Fruit fly (Drosophila melanogaster) whole organism, prepupa: ENCODE data around the gene PAN3.
A peak's percentile ranks its signal among the peaks of the same experiment; 100 is the strongest.

Experiments
- Blimp-1 ChIP-seq: fragments of 200-800 bp; sonication (Bioruptor generic); optimal IDR thresholded peaks from 3 replicates; lab custom pipeline; 2017; ENCODE audit warnings: missing biosample characterization, missing genetic modification characterization, mild to moderate bottlenecking, moderate library complexity, missing genetic modification reagents
- CG10631 ChIP-seq: fragments of 200-800 bp; sonication (Bioruptor generic); optimal IDR thresholded peaks from 2 replicates; lab custom pipeline; 2016; ENCODE audit warnings: missing biosample characterization, missing genetic modification characterization
- CG11294 ChIP-seq: fragments of 200-800 bp; sonication (Bioruptor generic); IDR thresholded peaks from 2 replicates; pipeline ENCODE4 v1.3.6; 2022; ENCODE audit warnings: missing biosample characterization, missing genetic modification characterization
- CG11762 ChIP-seq: fragments of 200-800 bp; sonication (Bioruptor generic); optimal IDR thresholded peaks from 3 replicates; lab custom pipeline; 2016; ENCODE audit warnings: missing biosample characterization, missing genetic modification characterization; ENCODE audit not compliant: insufficient read depth
- CG1621 ChIP-seq: fragments of 200-800 bp; sonication (Bioruptor generic); optimal IDR thresholded peaks from 3 replicates; lab custom pipeline; 2018; ENCODE audit warnings: missing biosample characterization, mild to moderate bottlenecking, missing genetic modification characterization
- CG16779 ChIP-seq: fragments of 200-800 bp; sonication (Bioruptor generic); optimal IDR thresholded peaks from 3 replicates; lab custom pipeline; 2017; ENCODE audit warnings: missing biosample characterization, mild to moderate bottlenecking, missing genetic modification characterization
- CG3032 ChIP-seq: fragments of 200-800 bp; optimal IDR thresholded peaks from 2 replicates; lab custom pipeline; 2019; ENCODE audit warnings: missing biosample characterization, mild to moderate bottlenecking, missing genetic modification characterization, moderate library complexity
- CG31627 ChIP-seq: fragments of 200-800 bp; sonication (Bioruptor generic); optimal IDR thresholded peaks from 3 replicates; lab custom pipeline; 2016; ENCODE audit warnings: missing biosample characterization, missing genetic modification characterization
- CG32006 ChIP-seq: fragments of 200-800 bp; sonication (Bioruptor generic); optimal IDR thresholded peaks from 3 replicates; lab custom pipeline; 2017; ENCODE audit warnings: missing biosample characterization, mild to moderate bottlenecking, missing genetic modification characterization
- CG34406 ChIP-seq: fragments of 200-800 bp; sonication (Bioruptor generic); optimal IDR thresholded peaks from 3 replicates; lab custom pipeline; 2016; ENCODE audit warnings: missing biosample characterization, missing genetic modification characterization
- CG3919 ChIP-seq: fragments of 200-800 bp; sonication (Bioruptor generic); optimal IDR thresholded peaks from 3 replicates; lab custom pipeline; 2016; ENCODE audit warnings: missing biosample characterization, missing genetic modification characterization
- CG4318 ChIP-seq: fragments of 200-800 bp; sonication (Bioruptor generic); optimal IDR thresholded peaks from 3 replicates; lab custom pipeline; 2017; ENCODE audit warnings: missing biosample characterization, mild to moderate bottlenecking, missing genetic modification characterization
- CG6163 ChIP-seq: fragments of 200-800 bp; sonication (Bioruptor generic); IDR thresholded peaks from 3 replicates; pipeline ENCODE4 v1.3.6; 2022; ENCODE audit warnings: missing biosample characterization, missing genetic modification characterization
- CG6792 ChIP-seq: fragments of 200-800 bp; sonication (Bioruptor generic); optimal IDR thresholded peaks from 3 replicates; lab custom pipeline; 2016; ENCODE audit warnings: missing biosample characterization, missing genetic modification characterization
- CG6808 ChIP-seq: fragments of 200-800 bp; sonication (Bioruptor generic); optimal IDR thresholded peaks from 3 replicates; lab custom pipeline; 2017; ENCODE audit warnings: missing biosample characterization, missing genetic modification characterization, mild to moderate bottlenecking, moderate library complexity, missing genetic modification reagents
- CG6854 ChIP-seq: fragments of 200-800 bp; sonication (Bioruptor generic); optimal IDR thresholded peaks from 2 replicates; lab custom pipeline; 2017; ENCODE audit warnings: missing biosample characterization, mild to moderate bottlenecking, missing genetic modification characterization
- CG7368 ChIP-seq: fragments of 200-800 bp; sonication (Bioruptor generic); optimal IDR thresholded peaks from 3 replicates; lab custom pipeline; 2016; ENCODE audit warnings: missing biosample characterization, missing genetic modification characterization
- CG8119 ChIP-seq: fragments of 200-800 bp; sonication (Bioruptor generic); IDR thresholded peaks from 3 replicates; pipeline ENCODE4 v1.3.6; 2022; ENCODE audit warnings: missing biosample characterization, missing genetic modification characterization
- CG8319 ChIP-seq: fragments of 200-800 bp; sonication (Bioruptor generic); optimal IDR thresholded peaks from 3 replicates; lab custom pipeline; 2016; ENCODE audit warnings: missing biosample characterization, missing genetic modification characterization
- CG8632 ChIP-seq: fragments of 200-800 bp; sonication (Bioruptor generic); optimal IDR thresholded peaks from 3 replicates; lab custom pipeline; 2016; ENCODE audit warnings: missing biosample characterization, missing genetic modification characterization
- CG9139 ChIP-seq: fragments of 200-800 bp; sonication (Bioruptor generic); optimal IDR thresholded peaks from 3 replicates; lab custom pipeline; 2017; ENCODE audit warnings: missing biosample characterization, mild to moderate bottlenecking, missing genetic modification characterization
- Eip75B ChIP-seq: fragments of 200-800 bp; sonication (Bioruptor generic); optimal IDR thresholded peaks from 3 replicates; lab custom pipeline; 2016; ENCODE audit warnings: missing biosample characterization, missing genetic modification characterization
- Eip78C ChIP-seq: fragments of 200-800 bp; sonication (Bioruptor generic); peaks from one replicate; lab custom pipeline; 2016; ENCODE audit warnings: missing biosample characterization, missing genetic modification characterization
- Eip93F ChIP-seq: fragments of 200-800 bp; sonication (Bioruptor generic); optimal IDR thresholded peaks from 2 replicates; lab custom pipeline; 2016; ENCODE audit warnings: missing biosample characterization, mild to moderate bottlenecking, missing genetic modification characterization
- Ets21C ChIP-seq: fragments of 200-800 bp; sonication (Bioruptor generic); optimal IDR thresholded peaks from 3 replicates; lab custom pipeline; 2016; ENCODE audit warnings: missing biosample characterization, missing genetic modification characterization
- Ets96B ChIP-seq: fragments of 200-800 bp; optimal IDR thresholded peaks from 2 replicates; lab custom pipeline; 2019; ENCODE audit warnings: missing biosample characterization, mild to moderate bottlenecking, missing genetic modification characterization, moderate library complexity
- Hr38 ChIP-seq: sonication (Bioruptor generic); optimal IDR thresholded peaks from 2 replicates; lab custom pipeline; 2016; ENCODE audit warnings: missing biosample characterization, missing genetic modification characterization
- Hr39 ChIP-seq: fragments of 200-800 bp; sonication (Bioruptor generic); optimal IDR thresholded peaks from 2 replicates; lab custom pipeline; 2016; ENCODE audit warnings: missing biosample characterization, missing genetic modification characterization
- Hr4 ChIP-seq: fragments of 200-800 bp; sonication (Bioruptor generic); optimal IDR thresholded peaks from 3 replicates; lab custom pipeline; 2016; ENCODE audit warnings: missing biosample characterization, missing genetic modification characterization
- Lpt ChIP-seq: fragments of 200-800 bp; sonication (Bioruptor generic); optimal IDR thresholded peaks from 3 replicates; lab custom pipeline; 2016; ENCODE audit warnings: missing biosample characterization, missing genetic modification characterization
- Met ChIP-seq: fragments of 200-800 bp; sonication (Bioruptor generic); optimal IDR thresholded peaks from 3 replicates; lab custom pipeline; 2016; ENCODE audit warnings: missing biosample characterization, missing genetic modification characterization
- OdsH ChIP-seq: fragments of 200-800 bp; sonication (Bioruptor generic); optimal IDR thresholded peaks from 3 replicates; lab custom pipeline; 2016; ENCODE audit warnings: missing biosample characterization, missing genetic modification characterization
- Smox ChIP-seq: fragments of 200-800 bp; sonication (Bioruptor generic); optimal IDR thresholded peaks from 3 replicates; lab custom pipeline; 2016; ENCODE audit warnings: missing biosample characterization, missing genetic modification characterization
- Sox102F ChIP-seq: fragments of 200-800 bp; sonication (Bioruptor generic); optimal IDR thresholded peaks from 2 replicates; lab custom pipeline; 2016; ENCODE audit warnings: missing biosample characterization, mild to moderate bottlenecking, missing genetic modification characterization
- Sox14 ChIP-seq: fragments of 200-800 bp; sonication (Bioruptor generic); optimal IDR thresholded peaks from 3 replicates; lab custom pipeline; 2016; ENCODE audit warnings: missing biosample characterization, missing genetic modification characterization
- Sox15 ChIP-seq: fragments of 200-800 bp; sonication (Bioruptor generic); optimal IDR thresholded peaks from 3 replicates; lab custom pipeline; 2016; ENCODE audit warnings: missing biosample characterization, missing genetic modification characterization
- cyc ChIP-seq: fragments of 200-800 bp; sonication (Bioruptor generic); optimal IDR thresholded peaks from 3 replicates; lab custom pipeline; 2016; ENCODE audit warnings: missing biosample characterization, missing genetic modification characterization
- dsx ChIP-seq: fragments of 200-800 bp; optimal IDR thresholded peaks from 3 replicates; lab custom pipeline; 2019; ENCODE audit warnings: missing biosample characterization, mild to moderate bottlenecking, missing genetic modification characterization, moderate library complexity; ENCODE audit not compliant: poor library complexity, severe bottlenecking
- eg ChIP-seq: fragments of 200-800 bp; sonication (Bioruptor generic); IDR thresholded peaks from 3 replicates; pipeline ENCODE4 v1.3.6; 2022; ENCODE audit warnings: missing biosample characterization, missing genetic modification characterization
- esn ChIP-seq: fragments of 200-800 bp; sonication (Bioruptor generic); optimal IDR thresholded peaks from 2 replicates; lab custom pipeline; 2016; ENCODE audit warnings: missing biosample characterization, mild to moderate bottlenecking, missing genetic modification characterization, moderate library complexity
- fd59A ChIP-seq: fragments of 200-800 bp; sonication (Bioruptor generic); optimal IDR thresholded peaks from 2 replicates; lab custom pipeline; 2017; ENCODE audit warnings: missing biosample characterization, mild to moderate bottlenecking, missing genetic modification characterization, missing genetic modification reagents
- fd85E ChIP-seq: fragments of 200-800 bp; sonication (Bioruptor generic); optimal IDR thresholded peaks from 3 replicates; lab custom pipeline; 2016; ENCODE audit warnings: missing biosample characterization, missing genetic modification characterization
- lz ChIP-seq: fragments of 200-800 bp; sonication (Bioruptor generic); optimal IDR thresholded peaks from 3 replicates; lab custom pipeline; 2016; ENCODE audit warnings: missing biosample characterization, missing genetic modification characterization
- net ChIP-seq: fragments of 200-800 bp; sonication (Bioruptor generic); optimal IDR thresholded peaks from 3 replicates; lab custom pipeline; 2016; ENCODE audit warnings: missing biosample characterization, missing genetic modification characterization
- pdm3 ChIP-seq: fragments of 200-800 bp; sonication (Bioruptor generic); optimal IDR thresholded peaks from 3 replicates; lab custom pipeline; 2016; ENCODE audit warnings: missing biosample characterization, missing genetic modification characterization
- salr ChIP-seq, 2 experiments: fragments of 200-800 bp; sonication (Bioruptor generic); optimal IDR thresholded peaks; 3 replicates each; lab custom pipeline; 2016 to 2018; ENCODE audit warnings: missing biosample characterization in 2 of 2, missing genetic modification characterization in 2 of 2, mild to moderate bottlenecking in 1 of 2
- spab ChIP-seq: fragments of 200-800 bp; sonication (Bioruptor generic); optimal IDR thresholded peaks from 2 replicates; lab custom pipeline; 2017; ENCODE audit warnings: missing biosample characterization, mild to moderate bottlenecking, missing genetic modification characterization, missing genetic modification reagents
- ss ChIP-seq, 2 experiments: fragments of 200-800 bp; sonication (Bioruptor generic); optimal IDR thresholded peaks; 2 replicates in 1 of 2; 3 replicates in 1 of 2; lab custom pipeline; 2017 to 2018; ENCODE audit warnings: mild to moderate bottlenecking in 2 of 2, missing biosample characterization in 2 of 2, missing genetic modification characterization in 2 of 2, moderate library complexity in 1 of 2
- svp ChIP-seq: fragments of 200-800 bp; sonication (Bioruptor generic); peaks from one replicate; lab custom pipeline; 2016; ENCODE audit warnings: missing biosample characterization, missing genetic modification characterization
- topi ChIP-seq: fragments of 200-800 bp; sonication (Bioruptor generic); optimal IDR thresholded peaks from 3 replicates; lab custom pipeline; 2016; ENCODE audit warnings: missing biosample characterization, missing genetic modification characterization
- vri ChIP-seq: fragments of 200-800 bp; sonication (Bioruptor generic); optimal IDR thresholded peaks from 3 replicates; lab custom pipeline; 2016; ENCODE audit warnings: missing biosample characterization, mild to moderate bottlenecking, missing genetic modification characterization

PAN3 gene

DNA sequence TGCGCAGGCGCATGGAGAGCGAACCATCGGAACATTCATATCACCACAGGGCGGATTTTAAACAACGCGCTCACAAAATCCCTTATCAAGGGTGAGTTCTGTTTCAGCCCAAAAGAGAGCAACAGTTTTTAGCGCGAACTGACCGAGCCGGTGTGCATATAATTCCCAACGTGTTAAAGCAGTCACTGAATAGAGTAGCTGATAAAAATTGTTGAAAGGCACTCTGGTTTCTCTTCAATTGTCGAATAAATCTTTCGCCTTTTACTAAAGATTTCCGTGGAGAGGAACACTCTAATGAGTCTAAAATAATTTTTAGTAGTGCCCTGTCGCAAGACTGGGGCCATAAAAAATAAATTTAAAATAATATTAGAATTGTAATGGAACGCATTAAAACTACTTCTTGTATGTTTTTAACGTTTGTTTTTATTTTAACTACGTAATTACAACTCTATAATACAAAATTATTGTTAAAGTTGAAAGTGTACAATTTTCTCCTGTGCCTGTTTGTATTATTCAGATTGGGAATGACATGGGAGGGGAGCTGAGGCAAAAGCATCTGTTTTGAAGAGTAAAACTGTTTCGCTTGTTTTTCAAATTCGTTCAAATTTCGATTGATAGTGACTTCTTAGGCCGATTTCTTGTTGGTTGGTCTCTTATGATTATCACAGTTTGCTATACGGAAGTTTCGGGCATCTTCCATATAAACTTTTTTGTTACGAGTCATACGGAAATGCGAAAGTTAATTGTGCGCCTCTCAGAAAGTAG lies 19.8 kb downstream of the PAN3 start:
- no peak for TF ChIP-seq Hr38
- TF ChIP-seq Eip93F = peak; percentile 38
- no peak for TF ChIP-seq CG9139 (GFP tag; lab: Kevin White, UChicago)
- TF ChIP-seq CG6163 (GFP tag; lab: Robert Waterston, UW) = peak; percentile 48; the same call in 1 of the 3 replicates
- TF ChIP-seq CG7368 = no peak
- TF ChIP-seq CG6792 (GFP tag; lab: Kevin White, UChicago) = peak; percentile 17
- no peak for TF ChIP-seq CG32006 (GFP tag; lab: Kevin White, UChicago)
- TF ChIP-seq esn (GFP tag; lab: Kevin White, UChicago) = peak; percentile 63
- no peak for TF ChIP-seq pdm3
- TF ChIP-seq Lpt (GFP tag; lab: Kevin White, UChicago) = no peak
- TF ChIP-seq eg (GFP tag; lab: Robert Waterston, UW) = peak; percentile 50; the same call in 1 of the 3 replicates
- no peak for TF ChIP-seq ss (GFP tag; optimal IDR thresholded peaks at IDR 0.05; lab: Kevin White, UChicago)
- no peak for TF ChIP-seq Hr39 (GFP tag; lab: Kevin White, UChicago)
- TF ChIP-seq Hr4 (GFP tag; lab: Kevin White, UChicago) = no peak
- no peak for TF ChIP-seq salr (GFP tag; optimal IDR thresholded peaks at IDR 0.05; lab: Kevin White, UChicago)
- TF ChIP-seq CG8119 (GFP tag; lab: Robert Waterston, UW) = no peak
- peak; percentile 50 for TF ChIP-seq dsx (GFP tag; lab: Kevin White, UChicago)
- TF ChIP-seq CG16779 = no peak
- TF ChIP-seq CG1621 = no peak
- peak; percentile 79 for TF ChIP-seq Eip78C (GFP tag; lab: Kevin White, UChicago)
- TF ChIP-seq lz = peak; percentile 56
- TF ChIP-seq Ets21C (GFP tag; lab: Kevin White, UChicago) = no peak
- no peak for TF ChIP-seq Eip75B
- no peak for TF ChIP-seq fd59A (GFP tag; lab: Kevin White, UChicago)
- peak; percentile 25 for TF ChIP-seq vri
- TF ChIP-seq CG3919 (GFP tag; lab: Kevin White, UChicago) = no peak
- no peak for TF ChIP-seq Sox14 (GFP tag; lab: Kevin White, UChicago)
- no peak for TF ChIP-seq CG11762
- TF ChIP-seq CG34406 (GFP tag; lab: Kevin White, UChicago) = no peak
- TF ChIP-seq spab (GFP tag; lab: Kevin White, UChicago) = no peak
- TF ChIP-seq CG3032 (tag; lab: Kevin White, UChicago) = peak; percentile 7
- no peak for TF ChIP-seq CG8632 (GFP tag; lab: Kevin White, UChicago)
- TF ChIP-seq cyc (GFP tag; lab: Kevin White, UChicago) = peak; percentile 43
- TF ChIP-seq CG8319 (GFP tag; lab: Kevin White, UChicago) = no peak
- no peak for TF ChIP-seq OdsH (GFP tag; lab: Kevin White, UChicago)
- no peak for TF ChIP-seq CG4318 (GFP tag; lab: Kevin White, UChicago)
- peak; percentile 16 for TF ChIP-seq CG10631 (GFP tag; lab: Kevin White, UChicago)
- no peak for TF ChIP-seq Blimp-1 (GFP tag; lab: Kevin White, UChicago)
- TF ChIP-seq CG31627 (GFP tag; lab: Kevin White, UChicago) = no peak
- no peak for TF ChIP-seq Smox (GFP tag; lab: Kevin White, UChicago)
- no peak for TF ChIP-seq CG6808 (GFP tag; lab: Kevin White, UChicago)
- TF ChIP-seq CG11294 (GFP tag; lab: Robert Waterston, UW) = no peak
- TF ChIP-seq fd85E (GFP tag; lab: Kevin White, UChicago) = no peak
- TF ChIP-seq topi (GFP tag; lab: Kevin White, UChicago) = no peak
- TF ChIP-seq Met (GFP tag; lab: Kevin White, UChicago) = no peak
- no peak for TF ChIP-seq Ets96B (tag; lab: Kevin White, UChicago)
- TF ChIP-seq svp (GFP tag; lab: Kevin White, UChicago) = no peak
- peak; percentile 5 for TF ChIP-seq CG6854 (GFP tag; lab: Kevin White, UChicago)
- no peak for TF ChIP-seq net (GFP tag; lab: Kevin White, UChicago)
- TF ChIP-seq Sox102F (GFP tag; lab: Kevin White, UChicago) = no peak
- TF ChIP-seq Sox15 (GFP tag; lab: Kevin White, UChicago) = no peak
